Worm (Caenorhabditis elegans): ENCODE measurements around the gene nhr-226.

The nhr-226 gene

DNA sequence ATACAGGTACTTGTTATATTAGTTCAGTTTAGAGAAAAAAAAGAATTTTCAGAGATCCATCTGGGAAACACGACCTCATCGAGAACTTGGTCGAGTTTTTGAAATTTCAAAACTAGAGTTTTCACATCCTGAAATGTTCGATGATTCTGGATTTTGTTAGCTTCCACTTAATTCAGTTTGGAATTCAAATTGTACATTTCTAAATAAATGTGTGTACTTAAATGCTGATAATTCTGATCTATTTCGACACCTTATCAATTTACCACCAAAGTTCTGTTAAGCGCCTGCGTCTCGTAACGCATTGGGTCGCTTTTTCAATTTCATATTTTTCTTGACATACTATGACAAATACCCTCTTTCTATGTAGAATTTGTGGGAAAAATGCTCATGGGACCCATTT lies at the start of gene nhr-226:
nhr-226 (plus strand) TSS at position 301 of the 400 bp plus-strand sequence.
- TF ChIP-seq lsl-1 (GFP tag; optimal IDR thresholded peaks at IDR 0.05) (no peak), nhr-80 (tag; optimal IDR thresholded peaks at IDR 0.05) (peak; percentile 43)

DNA sequence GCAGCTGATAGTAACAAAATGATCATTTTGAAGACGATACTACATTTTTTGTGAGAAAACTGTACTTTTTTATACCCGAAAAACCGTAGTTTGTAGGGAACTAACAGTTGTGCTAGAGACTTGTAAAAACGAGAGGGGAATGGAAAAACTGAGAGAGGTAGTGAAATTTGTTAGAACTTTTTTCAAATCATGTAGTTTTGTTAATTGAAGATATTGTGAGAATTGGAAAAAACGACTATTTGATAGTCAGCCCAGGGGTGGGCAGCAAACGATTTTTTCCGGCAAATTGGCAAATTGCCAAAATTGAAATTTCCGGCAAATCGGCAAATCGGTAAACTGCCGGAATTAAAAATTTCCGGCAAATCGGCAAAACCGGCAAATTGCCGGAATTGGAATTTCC lies 45.4 kb upstream of the nhr-226 start, which contains the start of gene cyp-33C6:
cyp-33C6 (minus strand) TSS at position 101 of the 400 bp plus-strand sequence.
- TF ChIP-seq T26A5.8 (tag; optimal IDR thresholded peaks at IDR 0.05) = no peak
- TF ChIP-seq Y95B8A.8 (GFP tag; IDR thresholded peaks at IDR 0.05) = no peak
- TF ChIP-seq madf-6 (GFP tag; IDR thresholded peaks at IDR 0.05) = no peak
- no peak for TF ChIP-seq unc-62 (GFP tag; optimal IDR thresholded peaks at IDR 0.05)
- no peak for TF ChIP-seq lin-26 (GFP tag; IDR thresholded peaks at IDR 0.05)
- TF ChIP-seq unc-130 (GFP tag; optimal IDR thresholded peaks at IDR 0.05) = no peak
- no peak for TF ChIP-seq mcd-1 (GFP tag; IDR thresholded peaks at IDR 0.05)
- no peak for TF ChIP-seq chd-7 (tag; optimal IDR thresholded peaks at IDR 0.05)
- TF ChIP-seq lin-40 (tag; optimal IDR thresholded peaks at IDR 0.05) = no peak
- no peak for TF ChIP-seq athp-1 (tag; optimal IDR thresholded peaks at IDR 0.05)
- no peak for TF ChIP-seq nhr-27 (tag; optimal IDR thresholded peaks at IDR 0.05)
- TF ChIP-seq F10E7.11 (tag; optimal IDR thresholded peaks at IDR 0.05) = no peak
- TF ChIP-seq hsf-1 (GFP tag; IDR thresholded peaks at IDR 0.05) = no peak
- no peak for TF ChIP-seq pha-4 (tag; optimal IDR thresholded peaks at IDR 0.05)
- no peak for TF ChIP-seq dpff-1 (tag; optimal IDR thresholded peaks at IDR 0.05)
- TF ChIP-seq nhr-120 (GFP tag; IDR thresholded peaks at IDR 0.05) = no peak

DNA sequence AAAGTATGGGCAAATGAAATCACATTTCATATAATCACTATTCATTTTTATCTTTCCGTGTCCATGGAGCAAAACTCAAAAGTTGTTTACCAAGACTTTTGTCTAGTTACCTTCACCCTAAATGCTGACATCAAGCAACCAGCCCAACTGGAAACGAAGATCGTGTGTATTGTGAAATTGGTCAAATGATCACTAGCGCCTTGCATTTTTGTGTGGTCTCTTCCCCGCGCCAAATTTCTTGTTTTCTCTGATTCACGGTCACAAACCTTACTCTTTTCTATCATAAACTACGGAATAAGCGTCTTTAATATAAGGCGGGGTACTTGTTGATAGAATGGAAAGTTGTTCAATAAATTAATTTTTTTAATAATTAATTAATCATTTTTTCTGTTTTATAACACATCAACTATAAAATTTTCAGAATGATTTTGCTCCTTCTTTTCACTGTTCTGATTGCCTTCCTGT lies 44.5 kb upstream of the nhr-226 start, which contains the start of gene cyp-33C7:
cyp-33C7 (plus strand) TSS at position 415 of the 465 bp plus-strand sequence.
- TF ChIP-seq somi-1 (GFP tag; optimal IDR thresholded peaks at IDR 0.05) (no peak), egl-44 (GFP tag; IDR thresholded peaks at IDR 0.05) (no peak), ceh-91 (GFP tag; IDR thresholded peaks at IDR 0.05) (no peak), dox-1 (GFP tag; IDR thresholded peaks at IDR 0.05) (0 out of 2 replicates have a peak, but pooled peaks have one; percentile 46), ceh-79 (tag; optimal IDR thresholded peaks at IDR 0.05) (no peak), snpc-1.1 (tag; optimal IDR thresholded peaks at IDR 0.05; ENCODE audit: insufficient read depth) (no peak), hlh-26 (GFP tag; conservative IDR thresholded peaks at IDR 0.05) (no peak), F39B2.1 (GFP tag; IDR thresholded peaks at IDR 0.05) (no peak), nhr-90 (tag; optimal IDR thresholded peaks at IDR 0.05) (no peak), Y53F4B.3 (GFP tag; IDR thresholded peaks at IDR 0.05) (no peak), lsy-27 (tag; optimal IDR thresholded peaks at IDR 0.05; ENCODE audit: borderline replicate concordance, insufficient read depth) (no peak), Y53G8AR.9 (GFP tag; conservative IDR thresholded peaks at IDR 0.05) (no peak), zfh-2 (GFP tag; conservative IDR thresholded peaks at IDR 0.05) (no peak), nhr-179 (tag; optimal IDR thresholded peaks at IDR 0.05) (no peak), nhr-80 (tag; optimal IDR thresholded peaks at IDR 0.05) (peak; percentile 85), xnd-1 (tag; optimal IDR thresholded peaks at IDR 0.05) (no peak), sptf-2 (GFP tag; optimal IDR thresholded peaks at IDR 0.05) (no peak), ceh-40 (GFP tag; IDR thresholded peaks at IDR 0.05) (no peak), ztf-18 (tag; optimal IDR thresholded peaks at IDR 0.05) (no peak), cebp-1 (GFP tag; IDR thresholded peaks at IDR 0.05) (peak; percentile 95), cebp-1 (tag; optimal IDR thresholded peaks at IDR 0.05) (peak; percentile 96), F10E7.11 (tag; optimal IDR thresholded peaks at IDR 0.05) (no peak), snpc-1.3 (tag; optimal IDR thresholded peaks at IDR 0.05; ENCODE audit: insufficient read depth) (no peak), ztf-3 (GFP tag; optimal IDR thresholded peaks at IDR 0.05) (no peak), ceh-27 (GFP tag; optimal IDR thresholded peaks at IDR 0.05) (no peak), pha-4 (tag; optimal IDR thresholded peaks at IDR 0.05) (peak; percentile 62), ekl-4 (GFP tag; IDR thresholded peaks at IDR 0.05) (no peak), T26A5.8 (tag; optimal IDR thresholded peaks at IDR 0.05) (no peak), ztf-22 (GFP tag; optimal IDR thresholded peaks at IDR 0.05) (no peak), F23B12.7 (tag; optimal IDR thresholded peaks at IDR 0.05; ENCODE audit: insufficient read depth) (peak; percentile 9), B0035.1 (tag; optimal IDR thresholded peaks at IDR 0.05) (no peak), hmg-1.2 (GFP tag; IDR thresholded peaks at IDR 0.05) (peak; percentile 18; the same call in 1 of the 2 replicates)
